Fruit fly (Drosophila melanogaster): Measurements from ENCODE around the gene betaNACtes1.

Gene betaNACtes1

DNA sequence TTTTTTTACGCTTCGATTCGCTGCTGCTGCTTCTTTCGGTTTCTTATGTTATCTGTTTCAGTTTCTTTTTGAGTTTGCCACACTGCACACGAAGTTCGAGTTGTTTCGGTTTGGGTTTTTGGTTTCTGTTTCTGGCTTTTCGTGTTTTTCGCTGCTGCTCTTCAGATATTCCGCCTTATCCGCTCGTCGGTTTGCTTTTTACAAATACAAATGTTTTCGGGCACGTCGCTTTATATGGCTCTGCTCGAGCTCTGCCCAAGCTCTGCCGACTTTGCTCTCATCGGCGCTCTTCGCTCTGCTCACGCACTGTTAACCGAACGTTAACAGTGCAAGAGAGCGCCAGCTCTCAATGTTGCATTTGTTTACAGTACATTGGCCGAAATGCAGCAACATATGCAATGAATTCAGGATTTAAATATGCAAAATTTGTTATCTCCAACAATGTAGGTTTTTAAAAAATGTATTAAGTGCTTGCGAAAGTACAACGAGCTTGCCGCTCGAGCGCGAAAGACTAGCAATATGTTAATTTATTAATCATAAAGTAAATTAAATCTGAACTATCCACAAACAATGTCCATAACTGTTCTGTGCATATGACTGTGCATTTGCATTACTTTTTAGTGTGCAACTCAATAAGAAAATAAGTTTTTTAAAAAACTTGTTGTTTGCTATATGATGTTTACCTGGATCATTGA lies 39.0 kb upstream of the betaNACtes1 start:
- TF ChIP-seq CG12104 (GFP tag; optimal IDR thresholded peaks at IDR 0.05), result no peak
- no peak for TF ChIP-seq CG4617 (GFP tag; optimal IDR thresholded peaks at IDR 0.05; ENCODE audit: borderline replicate concordance)
- no peak for TF ChIP-seq sisA (GFP tag; IDR thresholded peaks at IDR 0.05)
- peak; percentile 2 for TF ChIP-seq zf30C (GFP tag; optimal IDR thresholded peaks at IDR 0.05)
- TF ChIP-seq ci (GFP tag; IDR thresholded peaks at IDR 0.05), result no peak
- no peak for TF ChIP-seq ap (GFP tag; IDR thresholded peaks at IDR 0.05)
- no peak for TF ChIP-seq mirr (GFP tag; optimal IDR thresholded peaks at IDR 0.05)
- peak; percentile 28 for TF ChIP-seq CG11504 (tag; optimal IDR thresholded peaks at IDR 0.05)
- no peak for TF ChIP-seq ab (GFP tag; optimal IDR thresholded peaks at IDR 0.05)
- no peak for TF ChIP-seq trh (GFP tag; optimal IDR thresholded peaks at IDR 0.05)
- peak; percentile 5 for TF ChIP-seq CG7839 (tag; optimal IDR thresholded peaks at IDR 0.05)
- TF ChIP-seq grn (GFP tag; optimal IDR thresholded peaks at IDR 0.05), result no peak
- no peak for TF ChIP-seq D19A (tag; optimal IDR thresholded peaks at IDR 0.05)
- no peak for TF ChIP-seq ttk (GFP tag; IDR thresholded peaks at IDR 0.05)
- no peak for TF ChIP-seq CG4854 (GFP tag; optimal IDR thresholded peaks at IDR 0.05)
- TF ChIP-seq CG17359 (tag; optimal IDR thresholded peaks at IDR 0.05), result no peak
- TF ChIP-seq ssp (GFP tag; IDR thresholded peaks at IDR 0.05), result no peak
- no peak for TF ChIP-seq croc (GFP tag; conservative IDR thresholded peaks at IDR 0.05)
- TF ChIP-seq CG7372 (GFP tag; IDR thresholded peaks at IDR 0.05), result no peak
- peak; percentile 25 for TF ChIP-seq Oli (tag; optimal IDR thresholded peaks at IDR 0.05)
- TF ChIP-seq inv (GFP tag; IDR thresholded peaks at IDR 0.05; ENCODE audit: partially characterized antibody), result 0 out of 2 replicates have a peak, but pooled peaks have one; percentile 9
- no peak for TF ChIP-seq sug (tag; optimal IDR thresholded peaks at IDR 0.05)
- no peak for TF ChIP-seq CG17328 (GFP tag; IDR thresholded peaks at IDR 0.05)
- no peak for TF ChIP-seq CG10267 (tag; optimal IDR thresholded peaks at IDR 0.05)
- TF ChIP-seq Jarid2 (GFP tag; optimal IDR thresholded peaks at IDR 0.05), result peak; percentile 85
- TF ChIP-seq sqz (GFP tag; optimal IDR thresholded peaks at IDR 0.05), result peak; percentile 1
- no peak for TF ChIP-seq tin (GFP tag; optimal IDR thresholded peaks at IDR 0.05)
- TF ChIP-seq caup (GFP tag; optimal IDR thresholded peaks at IDR 0.05; ENCODE audit: severe bottlenecking), result peak; percentile 1
- TF ChIP-seq nerfin-2 (GFP tag; IDR thresholded peaks at IDR 0.05; ENCODE audit: partially characterized antibody), result no peak
- no peak for TF ChIP-seq CG8924 (tag; optimal IDR thresholded peaks at IDR 0.05)
- no peak; the same call in 1 of the 2 replicates for TF ChIP-seq CG42726 (GFP tag; IDR thresholded peaks at IDR 0.05; ENCODE audit: partially characterized antibody)
- TF ChIP-seq CG6791 (GFP tag; IDR thresholded peaks at IDR 0.05; ENCODE audit: partially characterized antibody), result peak; percentile 50; the same call in 1 of the 3 replicates
- no peak for TF ChIP-seq CG15601 (tag; optimal IDR thresholded peaks at IDR 0.05)
- peak; percentile 23 for TF ChIP-seq CG10431 (GFP tag; optimal IDR thresholded peaks at IDR 0.05)
- TF ChIP-seq Opbp (GFP tag; IDR thresholded peaks at IDR 0.05; ENCODE audit: partially characterized antibody), result peak; percentile 45; the same call in 1 of the 3 replicates
- no peak for TF ChIP-seq Side (GFP tag; optimal IDR thresholded peaks at IDR 0.05)
- peak; percentile 11 for TF ChIP-seq dmrt11E (tag; optimal IDR thresholded peaks at IDR 0.05)
- no peak for TF ChIP-seq CG18476 (GFP tag; optimal IDR thresholded peaks at IDR 0.05)
- no peak for TF ChIP-seq luna (GFP tag; optimal IDR thresholded peaks at IDR 0.05)
- no peak for TF ChIP-seq CG34422 (GFP tag; IDR thresholded peaks at IDR 0.05)
- TF ChIP-seq CG18619 (GFP tag; optimal IDR thresholded peaks at IDR 0.05), result peak; percentile 1
- peak; percentile 22 for TF ChIP-seq CG5180 (GFP tag; optimal IDR thresholded peaks at IDR 0.05)
- peak; percentile 45 for TF ChIP-seq cg (GFP tag; optimal IDR thresholded peaks at IDR 0.05)
- no peak for TF ChIP-seq sc (optimal IDR thresholded peaks at IDR 0.05)
- no peak for TF ChIP-seq sc (GFP tag; optimal IDR thresholded peaks at IDR 0.05)
- peak; percentile 79; the same call in 3 of the 4 replicates for TF ChIP-seq chinmo (GFP tag; IDR thresholded peaks at IDR 0.05; ENCODE audit: partially characterized antibody)
- TF ChIP-seq ATbp (GFP tag; optimal IDR thresholded peaks at IDR 0.05), result no peak
- TF ChIP-seq CG5953 (GFP tag; IDR thresholded peaks at IDR 0.05), result no peak
- TF ChIP-seq Bteb2 (GFP tag; optimal IDR thresholded peaks at IDR 0.05), result no peak

Measured in whole organism, embryonic.